Worm (Caenorhabditis elegans): Measurements from ENCODE around the gene scyl-1.

DNA sequence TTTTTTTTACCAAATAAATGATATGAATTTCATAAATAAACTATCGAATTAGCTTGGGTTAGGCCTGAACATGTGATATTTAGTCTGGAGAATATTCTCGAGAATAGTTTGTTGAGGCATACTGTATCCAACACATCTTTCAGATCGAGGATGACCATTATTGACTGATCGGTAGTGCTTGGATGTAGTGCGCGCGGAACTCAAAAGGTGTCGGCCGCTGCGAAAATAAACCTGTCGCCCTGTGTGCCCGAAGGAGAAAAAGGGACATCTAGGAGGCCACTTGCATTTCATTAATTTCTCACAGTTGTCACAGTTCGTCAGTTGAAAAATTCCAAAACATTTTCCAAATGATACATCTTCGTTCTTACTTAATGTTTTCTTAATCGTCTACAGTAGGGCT lies 22.6 kb upstream of the scyl-1 start:
- TF ChIP-seq lin-39 (tag; optimal IDR thresholded peaks at IDR 0.05) (no peak), mab-9 (GFP tag; IDR thresholded peaks at IDR 0.05) (no peak), sptf-1 (tag; optimal IDR thresholded peaks at IDR 0.05) (no peak), efl-3 (GFP tag; optimal IDR thresholded peaks at IDR 0.05) (no peak), tlp-1 (tag; optimal IDR thresholded peaks at IDR 0.05) (no peak), tbx-2 (tag; optimal IDR thresholded peaks at IDR 0.05) (no peak), skn-1 (tag; optimal IDR thresholded peaks at IDR 0.05) (no peak), nhr-11 (tag; optimal IDR thresholded peaks at IDR 0.05) (no peak), blmp-1 (tag; optimal IDR thresholded peaks at IDR 0.05) (no peak)

Data from whole organism, L1 larva.